Worm (Caenorhabditis elegans) whole organism, midembryonic: Measurements from ENCODE around the gene clpr-2.

ENCODE experiments used
- cog-1 ChIP-seq: sonication (generic microtip); optimal IDR thresholded peaks from 2 replicates; lab custom pipeline; 2016; ENCODE audit warnings: missing genetic modification characterization, missing compliant biosample characterization
- ref-1 ChIP-seq: fragments of 200-800 bp; sonication (Bioruptor generic); conservative IDR thresholded peaks from 2 replicates; pipeline ENCODE4 v1.3.6; 2022; ENCODE audit warnings: missing genetic modification reagents, missing genetic modification characterization, missing compliant biosample characterization
- ztf-23 ChIP-seq: fragments of 200-800 bp; sonication (Bioruptor generic); IDR thresholded peaks from 2 replicates; pipeline ENCODE4 v1.3.6; 2022; ENCODE audit warnings: missing genetic modification reagents, missing genetic modification characterization, missing compliant biosample characterization

- TF ChIP-seq cog-1 (tag; lab: Kevin White, UChicago) (no peak), ref-1 (GFP tag; lab: Robert Waterston, UW) (no peak), ztf-23 (GFP tag; lab: Robert Waterston, UW) (no peak)
Measured at ce11 chrII:1297697-1298093, 39.0 kb downstream of the clpr-2 start.
